Worm (Caenorhabditis elegans) whole organism, young adult: Measurements from ENCODE around the gene ztf-28.

Source experiments
- B0035.1 ChIP-seq: sonication (generic microtip); optimal IDR thresholded peaks from 2 replicates; lab custom pipeline; 2016; ENCODE audit warnings: missing genetic modification characterization, mild to moderate bottlenecking, missing compliant biosample characterization, missing genotype, missing genetic modification reagents
- C06A6.2 ChIP-seq: fragments of 200-800 bp; sonication (Bioruptor generic); conservative IDR thresholded peaks from 2 replicates; pipeline ENCODE4 v1.3.6; 2022; ENCODE audit warnings: missing genetic modification characterization, missing compliant biosample characterization
- D2030.7 ChIP-seq: fragments of 200-800 bp; sonication (Bioruptor generic); IDR thresholded peaks from 2 replicates; pipeline ENCODE4 v1.3.6; 2022; ENCODE audit warnings: missing genetic modification reagents, missing genetic modification characterization, missing compliant biosample characterization
- F23B12.7 ChIP-seq: sonication (generic microtip); optimal IDR thresholded peaks from 2 replicates; lab custom pipeline; 2017; ENCODE audit warnings: missing genetic modification characterization, mild to moderate bottlenecking, missing compliant biosample characterization, antibody characterized with exemption, moderate library complexity; ENCODE audit not compliant: insufficient read depth
- F33H1.4 ChIP-seq: fragments of 200-800 bp; sonication (Bioruptor generic); IDR thresholded peaks from 2 replicates; pipeline ENCODE4 v1.3.6; 2022; ENCODE audit warnings: missing genetic modification reagents, missing genetic modification characterization, missing compliant biosample characterization
- F39B2.1 ChIP-seq: fragments of 200-800 bp; sonication (Bioruptor generic); IDR thresholded peaks from 2 replicates; pipeline ENCODE4 v1.3.6; 2022; ENCODE audit warnings: missing genetic modification reagents, missing genetic modification characterization, missing compliant biosample characterization
- F57A8.1 ChIP-seq: fragments of 200-800 bp; sonication (Bioruptor generic); optimal IDR thresholded peaks from 2 replicates; lab custom pipeline; 2018; ENCODE audit warnings: mild to moderate bottlenecking, missing genetic modification characterization, moderate library complexity, missing compliant biosample characterization
- F57C9.4 ChIP-seq: sonication (generic microtip); optimal IDR thresholded peaks from 2 replicates; lab custom pipeline; 2017; ENCODE audit warnings: mild to moderate bottlenecking, missing genetic modification characterization, missing compliant biosample characterization
- K11D2.4 ChIP-seq: fragments of 200-800 bp; sonication (Bioruptor generic); IDR thresholded peaks from 2 replicates; pipeline ENCODE4 v1.3.6; 2022; ENCODE audit warnings: missing genetic modification reagents, missing genetic modification characterization, missing compliant biosample characterization
- K12H6.12 ChIP-seq: fragments of 200-800 bp; sonication (Bioruptor generic); optimal IDR thresholded peaks from 2 replicates; lab custom pipeline; 2018; ENCODE audit warnings: mild to moderate bottlenecking, missing genetic modification characterization, missing compliant biosample characterization
- T07F8.4 ChIP-seq: sonication (generic microtip); optimal IDR thresholded peaks from 2 replicates; lab custom pipeline; 2016; ENCODE audit warnings: mild to moderate bottlenecking, missing genetic modification characterization, moderate library complexity, missing compliant biosample characterization
- T26A5.8 ChIP-seq: sonication (generic microtip); optimal IDR thresholded peaks from 2 replicates; lab custom pipeline; 2016; ENCODE audit warnings: missing genetic modification characterization, missing compliant biosample characterization
- ZK185.1 ChIP-seq: sonication (generic microtip); optimal IDR thresholded peaks from 2 replicates; lab custom pipeline; 2016; ENCODE audit warnings: mild to moderate bottlenecking, missing genetic modification characterization, missing compliant biosample characterization; ENCODE audit not compliant: poor library complexity, severe bottlenecking
- attf-5 ChIP-seq: fragments of 200-800 bp; sonication (Bioruptor generic); optimal IDR thresholded peaks from 2 replicates; lab custom pipeline; 2018; ENCODE audit warnings: mild to moderate bottlenecking, missing genetic modification characterization, missing compliant biosample characterization
- attf-6 ChIP-seq: fragments of 200-800 bp; sonication (Bioruptor generic); IDR thresholded peaks from 2 replicates; pipeline ENCODE4 v1.3.6; 2022; ENCODE audit warnings: missing genetic modification reagents, missing genetic modification characterization, missing compliant biosample characterization
- bed-1 ChIP-seq: fragments of 200-800 bp; sonication (Bioruptor generic); IDR thresholded peaks from 2 replicates; pipeline ENCODE4 v1.3.6; 2022; ENCODE audit warnings: missing genetic modification reagents, missing genetic modification characterization, missing compliant biosample characterization
- bed-2 ChIP-seq: fragments of 200-800 bp; sonication (Bioruptor generic); IDR thresholded peaks from 2 replicates; pipeline ENCODE4 v1.3.6; 2022; ENCODE audit warnings: missing genetic modification reagents, missing genetic modification characterization, missing compliant biosample characterization
- cebp-2 ChIP-seq: fragments of 200-800 bp; sonication (Bioruptor generic); IDR thresholded peaks from 2 replicates; pipeline ENCODE4 v1.3.6; 2022; ENCODE audit warnings: missing genetic modification characterization, missing compliant biosample characterization
- ceh-58 ChIP-seq: fragments of 200-800 bp; sonication (Bioruptor generic); IDR thresholded peaks from 2 replicates; pipeline ENCODE4 v1.3.6; 2022; ENCODE audit warnings: missing genetic modification characterization, missing compliant biosample characterization
- ceh-79 ChIP-seq: sonication (generic microtip); optimal IDR thresholded peaks from 2 replicates; lab custom pipeline; 2017; ENCODE audit warnings: mild to moderate bottlenecking, missing genetic modification characterization, missing compliant biosample characterization
- ceh-91 ChIP-seq: fragments of 200-800 bp; sonication (Bioruptor generic); IDR thresholded peaks from 2 replicates; pipeline ENCODE4 v1.3.6; 2022; ENCODE audit warnings: missing genetic modification reagents, missing genetic modification characterization, missing compliant biosample characterization
- ekl-4 ChIP-seq: fragments of 200-800 bp; sonication (Bioruptor generic); IDR thresholded peaks from 2 replicates; pipeline ENCODE4 v1.3.6; 2022; ENCODE audit warnings: missing genetic modification reagents, missing genetic modification characterization, missing compliant biosample characterization
- ets-4 ChIP-seq: fragments of 200-800 bp; sonication (Bioruptor generic); optimal IDR thresholded peaks from 2 replicates; lab custom pipeline; 2018; ENCODE audit warnings: mild to moderate bottlenecking, missing genetic modification characterization, missing compliant biosample characterization
- hlh-12 ChIP-seq: sonication (generic microtip); optimal IDR thresholded peaks from 2 replicates; lab custom pipeline; 2016; ENCODE audit warnings: missing genetic modification characterization, missing compliant biosample characterization
- hlh-26 ChIP-seq: fragments of 200-800 bp; sonication (Bioruptor generic); conservative IDR thresholded peaks from 2 replicates; pipeline ENCODE4 v1.3.6; 2022; ENCODE audit warnings: missing genetic modification reagents, missing genetic modification characterization, missing compliant biosample characterization
- hsf-1 ChIP-seq: fragments of 200-800 bp; sonication (Bioruptor generic); IDR thresholded peaks from 2 replicates; pipeline ENCODE4 v1.3.6; 2022; ENCODE audit warnings: missing genetic modification reagents, missing genetic modification characterization, missing compliant biosample characterization
- lag-1 ChIP-seq: fragments of 200-800 bp; sonication (Bioruptor generic); IDR thresholded peaks from 2 replicates; pipeline ENCODE4 v1.3.6; 2022; ENCODE audit warnings: missing genetic modification reagents, missing genetic modification characterization, missing compliant biosample characterization
- lin-26 ChIP-seq: fragments of 200-800 bp; sonication (Bioruptor generic); IDR thresholded peaks from 2 replicates; pipeline ENCODE4 v1.3.6; 2022; ENCODE audit warnings: missing genetic modification reagents, missing genetic modification characterization, missing compliant biosample characterization
- lin-35 ChIP-seq, 3 experiments: fragments of 150-350 bp in 2 of 3; sonication (generic microtip) in 1 of 3; optimal IDR thresholded peaks; 2 replicates each; lab custom pipeline; 2014 to 2018; ENCODE audit warnings: missing biosample characterization in 3 of 3, missing genetic modification characterization in 3 of 3, missing genetic modification reagents in 3 of 3
- lin-40 ChIP-seq: sonication (generic microtip); optimal IDR thresholded peaks from 2 replicates; lab custom pipeline; 2016; ENCODE audit warnings: missing genetic modification characterization, mild to moderate bottlenecking, missing compliant biosample characterization, missing genotype, missing genetic modification reagents
- lin-54 ChIP-seq: fragments of 200-800 bp; sonication (Bioruptor generic); optimal IDR thresholded peaks from 2 replicates; lab custom pipeline; 2018; ENCODE audit warnings: mild to moderate bottlenecking, missing genetic modification characterization, missing compliant biosample characterization
- lsl-1 ChIP-seq: fragments of 200-800 bp; sonication (Bioruptor generic); optimal IDR thresholded peaks from 2 replicates; lab custom pipeline; 2018; ENCODE audit warnings: mild to moderate bottlenecking, missing genetic modification characterization, moderate library complexity, missing compliant biosample characterization
- madf-10 ChIP-seq: sonication (generic microtip); optimal IDR thresholded peaks from 2 replicates; lab custom pipeline; 2016; ENCODE audit warnings: mild to moderate bottlenecking, missing genetic modification characterization, missing compliant biosample characterization
- mcd-1 ChIP-seq: fragments of 200-800 bp; sonication (Bioruptor generic); IDR thresholded peaks from 2 replicates; pipeline ENCODE4 v1.3.6; 2022; ENCODE audit warnings: missing genetic modification reagents, missing genetic modification characterization, missing compliant biosample characterization
- nhr-179 ChIP-seq: sonication (generic microtip); optimal IDR thresholded peaks from 2 replicates; lab custom pipeline; 2016; ENCODE audit warnings: mild to moderate bottlenecking, missing genetic modification characterization, missing compliant biosample characterization
- nhr-80 ChIP-seq: sonication (generic microtip); optimal IDR thresholded peaks from 2 replicates; lab custom pipeline; 2016; ENCODE audit warnings: missing genetic modification characterization, missing compliant biosample characterization
- nhr-90 ChIP-seq: sonication (generic microtip); optimal IDR thresholded peaks from 2 replicates; lab custom pipeline; 2016; ENCODE audit warnings: missing genotype, mild to moderate bottlenecking, missing genetic modification characterization, missing compliant biosample characterization
- pbrm-1 ChIP-seq: fragments of 200-800 bp; sonication (Bioruptor generic); IDR thresholded peaks from 2 replicates; pipeline ENCODE4 v1.3.6; 2022; ENCODE audit warnings: missing genetic modification reagents, missing genetic modification characterization, missing compliant biosample characterization
- pha-4 ChIP-seq: fragments of 150-350 bp; sonication (generic microtip); optimal IDR thresholded peaks from 2 replicates; lab custom pipeline; 2014; ENCODE audit warnings: missing biosample characterization, missing genetic modification reagents, missing genetic modification characterization
- repo-1 ChIP-seq: sonication (generic microtip); optimal IDR thresholded peaks from 2 replicates; lab custom pipeline; 2017; ENCODE audit warnings: mild to moderate bottlenecking, missing genetic modification characterization, missing compliant biosample characterization
- rpc-1 ChIP-seq, 2 experiments: fragments of 150-350 bp in 1 of 2; sonication (generic microtip) in 1 of 2; optimal IDR thresholded peaks; 2 replicates each; lab custom pipeline; 2014 to 2018; ENCODE audit warnings: missing biosample characterization in 1 of 2, missing genetic modification characterization in 1 of 2, missing genetic modification reagents in 1 of 2, missing genotype in 1 of 2
- sdz-38 ChIP-seq: sonication (generic microtip); optimal IDR thresholded peaks from 2 replicates; lab custom pipeline; 2016; ENCODE audit warnings: missing genotype, missing genetic modification characterization, missing compliant biosample characterization
- snpc-4 ChIP-seq, 5 experiments: fragments of 150-350 bp in 1 of 5; sonication (generic microtip) in 4 of 5; optimal IDR thresholded peaks; 2 replicates each; lab custom pipeline; 2014 to 2018; ENCODE audit warnings: missing genetic modification characterization in 5 of 5, missing biosample characterization in 3 of 5, antibody characterized with exemption in 2 of 5, mild to moderate bottlenecking in 2 of 5, missing compliant biosample characterization in 2 of 5, missing genotype in 2 of 5, moderate library complexity in 2 of 5, missing genetic modification reagents in 1 of 5
- sptf-2 ChIP-seq: fragments of 200-800 bp; sonication (Bioruptor generic); optimal IDR thresholded peaks from 2 replicates; lab custom pipeline; 2018; ENCODE audit warnings: mild to moderate bottlenecking, missing genetic modification characterization, missing compliant biosample characterization
- unc-130 ChIP-seq: sonication (generic microtip); optimal IDR thresholded peaks from 2 replicates; lab custom pipeline; 2016; ENCODE audit warnings: missing genetic modification reagents, missing genetic modification characterization, missing compliant biosample characterization
- xnd-1 ChIP-seq: sonication (generic microtip); optimal IDR thresholded peaks from 2 replicates; lab custom pipeline; 2016; ENCODE audit warnings: missing genotype, missing genetic modification reagents, missing genetic modification characterization, missing compliant biosample characterization
- zfh-2 ChIP-seq: fragments of 200-800 bp; sonication (Bioruptor generic); conservative IDR thresholded peaks from 2 replicates; pipeline ENCODE4 v1.3.6; 2022; ENCODE audit warnings: missing genetic modification reagents, missing genetic modification characterization, missing compliant biosample characterization
- zim-3 ChIP-seq: sonication (generic microtip); optimal IDR thresholded peaks from 2 replicates; lab custom pipeline; 2017; ENCODE audit warnings: mild to moderate bottlenecking, missing genetic modification characterization, moderate library complexity, missing compliant biosample characterization
- ztf-25 ChIP-seq: fragments of 200-800 bp; sonication (Bioruptor generic); IDR thresholded peaks from 2 replicates; pipeline ENCODE4 v1.3.6; 2022; ENCODE audit warnings: missing genetic modification reagents, missing genetic modification characterization, missing compliant biosample characterization

Gene ztf-28

DNA sequence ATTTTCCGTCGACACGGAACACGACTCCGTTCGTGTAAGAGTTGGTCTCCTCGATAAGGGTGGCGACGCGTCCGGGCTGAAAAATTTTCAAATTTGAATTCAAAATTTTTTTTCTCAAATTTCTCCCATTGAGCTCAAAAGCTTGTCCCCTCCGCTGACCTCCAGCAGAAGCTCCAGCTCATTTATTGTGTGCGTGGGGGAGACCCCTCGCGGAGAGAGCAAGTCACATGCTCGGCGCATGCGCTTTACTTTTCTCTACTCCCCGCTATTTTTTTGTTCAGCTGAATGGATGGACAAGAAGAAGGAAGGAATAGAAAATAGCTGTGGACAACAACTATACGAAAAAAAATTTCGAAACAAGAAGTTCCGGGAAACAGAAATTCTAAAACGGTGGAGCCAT, 43.0 kb downstream of the ztf-28 start (continued):
- no peak for TF ChIP-seq hlh-12 (tag; lab: Kevin White, UChicago)
- no peak for TF ChIP-seq ztf-25
- no peak for TF ChIP-seq lin-26 (GFP tag; lab: Robert Waterston, UW)
- no peak for TF ChIP-seq F39B2.1
- peak; percentile 57 for TF ChIP-seq K11D2.4 (GFP tag; lab: Robert Waterston, UW)
- TF ChIP-seq madf-10 (tag; lab: Kevin White, UChicago): no peak
- no peak for TF ChIP-seq unc-130 (GFP tag; lab: Kevin White, UChicago)
- TF ChIP-seq bed-2 (GFP tag; lab: Robert Waterston, UW): no peak
- no peak for TF ChIP-seq snpc-4 (GFP tag; optimal IDR thresholded peaks at IDR 0.05; lab: Kevin White, UChicago)
- peak in 1 of 4 experiments; percentile 13 for TF ChIP-seq snpc-4 (tag; optimal IDR thresholded peaks at IDR 0.05; lab: Kevin White, UChicago)
- TF ChIP-seq ceh-79: no peak
- TF ChIP-seq bed-1: no peak
- TF ChIP-seq zim-3 (tag; lab: Kevin White, UChicago): no peak
- TF ChIP-seq cebp-2 (GFP tag; lab: Robert Waterston, UW): no peak
- TF ChIP-seq pbrm-1 (GFP tag; lab: Robert Waterston, UW): no peak
- no peak for TF ChIP-seq hsf-1 (GFP tag; lab: Robert Waterston, UW)
- no peak for TF ChIP-seq F33H1.4 (GFP tag; lab: Robert Waterston, UW)
- TF ChIP-seq pha-4: no peak
- peak; percentile 84 for TF ChIP-seq zfh-2 (GFP tag; lab: Robert Waterston, UW)
- TF ChIP-seq K12H6.12 (tag; lab: Kevin White, UChicago): peak; percentile 70
- no peak for TF ChIP-seq ZK185.1 (tag; lab: Kevin White, UChicago)
- TF ChIP-seq ekl-4 (GFP tag; lab: Robert Waterston, UW): no peak
- TF ChIP-seq T26A5.8 (tag; lab: Kevin White, UChicago): no peak
- TF ChIP-seq nhr-80: peak; percentile 7
- no peak for TF ChIP-seq lin-54 (GFP tag; lab: Kevin White, UChicago)
- no peak for TF ChIP-seq D2030.7
- TF ChIP-seq F57C9.4: no peak
- TF ChIP-seq ets-4 (GFP tag; lab: Kevin White, UChicago): no peak
- TF ChIP-seq attf-6 (GFP tag; lab: Robert Waterston, UW): no peak
- no peak for TF ChIP-seq sdz-38
- TF ChIP-seq repo-1 (tag; lab: Kevin White, UChicago): no peak
- no peak for TF ChIP-seq sptf-2 (GFP tag; lab: Kevin White, UChicago)
- TF ChIP-seq lin-35 (GFP tag; optimal IDR thresholded peaks at IDR 0.05; lab: Kevin White, UChicago): peak in 1 of 3 experiments; percentile 80
- no peak for TF ChIP-seq T07F8.4
- TF ChIP-seq lsl-1 (GFP tag; lab: Kevin White, UChicago): no peak
- TF ChIP-seq hlh-26 (GFP tag; lab: Robert Waterston, UW): no peak
- TF ChIP-seq nhr-90 (tag; lab: Kevin White, UChicago): no peak
- TF ChIP-seq mcd-1 (GFP tag; lab: Robert Waterston, UW): 0 out of 2 replicates have a peak, but pooled peaks have one; percentile 41
- TF ChIP-seq ceh-91 (GFP tag; lab: Robert Waterston, UW): no peak
- no peak for TF ChIP-seq nhr-179 (tag; lab: Kevin White, UChicago)
- no peak for TF ChIP-seq B0035.1 (tag; lab: Kevin White, UChicago)
- TF ChIP-seq F57A8.1: no peak
- no peak for TF ChIP-seq C06A6.2 (GFP tag; lab: Robert Waterston, UW)
- no peak for TF ChIP-seq F23B12.7 (tag; lab: Kevin White, UChicago)
- TF ChIP-seq attf-5 (GFP tag; lab: Kevin White, UChicago): no peak
- no peak for TF ChIP-seq ceh-58
- TF ChIP-seq lag-1 (GFP tag; lab: Robert Waterston, UW): no peak
- peak; percentile 21 for TF ChIP-seq lin-40 (tag; lab: Kevin White, UChicago)
- no peak for TF ChIP-seq rpc-1 (optimal IDR thresholded peaks at IDR 0.05; lab: Kevin White, UChicago)
- no peak for TF ChIP-seq rpc-1 (tag; optimal IDR thresholded peaks at IDR 0.05; lab: Kevin White, UChicago)
- TF ChIP-seq xnd-1: no peak
